Worm (Caenorhabditis elegans) whole organism, late embryonic: ENCODE measurements around the gene F44A2.3.

Experiments
- ama-1 ChIP-seq: fragments of 150-350 bp; optimal IDR thresholded peaks from 2 replicates; lab custom pipeline; 2014
- ceh-6 ChIP-seq: fragments of 200-800 bp; sonication (Bioruptor generic); optimal IDR thresholded peaks from 2 replicates; lab custom pipeline; 2018; ENCODE audit warnings: mild to moderate bottlenecking, missing genetic modification characterization, missing compliant biosample characterization
- ceh-9 ChIP-seq: sonication (generic microtip); optimal IDR thresholded peaks from 2 replicates; lab custom pipeline; 2016; ENCODE audit warnings: mild to moderate bottlenecking, missing genetic modification characterization, inconsistent platforms, missing compliant biosample characterization
- dmd-4 ChIP-seq: sonication (generic microtip); optimal IDR thresholded peaks from 2 replicates; lab custom pipeline; 2016; ENCODE audit warnings: borderline replicate concordance, missing genetic modification characterization, missing compliant biosample characterization
- fkh-10 ChIP-seq: fragments of 150-350 bp; optimal IDR thresholded peaks from 2 replicates; lab custom pipeline; 2014; ENCODE audit warnings: missing biosample characterization, missing genetic modification reagents, missing genetic modification characterization
- gmeb-2 ChIP-seq: sonication (generic microtip); optimal IDR thresholded peaks from 2 replicates; lab custom pipeline; 2016; ENCODE audit warnings: missing genetic modification characterization, inconsistent platforms, missing compliant biosample characterization
- hlh-8 ChIP-seq: sonication (generic microtip); optimal IDR thresholded peaks from 2 replicates; lab custom pipeline; 2016; ENCODE audit warnings: missing genotype, missing genetic modification characterization, missing compliant biosample characterization
- lin-11 ChIP-seq: fragments of 200-800 bp; sonication (Bioruptor generic); optimal IDR thresholded peaks from 2 replicates; lab custom pipeline; 2018; ENCODE audit warnings: mild to moderate bottlenecking, missing genetic modification characterization, missing compliant biosample characterization
- pag-3 ChIP-seq: sonication (generic microtip); optimal IDR thresholded peaks from 2 replicates; lab custom pipeline; 2016; ENCODE audit warnings: missing compliant biosample characterization, missing genetic modification characterization, borderline replicate concordance
- pha-4 ChIP-seq: fragments of 150-350 bp; optimal IDR thresholded peaks from 2 replicates; lab custom pipeline; 2018; ENCODE audit warnings: missing biosample characterization, missing genetic modification reagents, missing genetic modification characterization
- sox-2 ChIP-seq: fragments of 200-800 bp; sonication (Bioruptor generic); IDR thresholded peaks from 2 replicates; pipeline ENCODE4 v1.3.6; 2022; ENCODE audit warnings: missing genetic modification reagents, missing genetic modification characterization, missing compliant biosample characterization
- unc-55 ChIP-seq: sonication (generic microtip); optimal IDR thresholded peaks from 2 replicates; lab custom pipeline; 2017; ENCODE audit warnings: missing biosample characterization, missing genetic modification reagents, missing genetic modification characterization

ce11 chrV:9266399-9266798, 38.8 kb upstream of the F44A2.3 start, which contains the start of gene slc-17.7:
- no peak for TF ChIP-seq fkh-10 (GFP tag; lab: Kevin White, UChicago)
- no peak for TF ChIP-seq ceh-6 (GFP tag; lab: Kevin White, UChicago)
- TF ChIP-seq ceh-9 (tag; lab: Kevin White, UChicago) = no peak
- TF ChIP-seq unc-55 (GFP tag; lab: Kevin White, UChicago) = no peak
- TF ChIP-seq hlh-8 = no peak
- TF ChIP-seq pag-3 (tag; lab: Kevin White, UChicago) = no peak
- no peak for TF ChIP-seq lin-11 (tag; lab: Kevin White, UChicago)
- TF ChIP-seq pha-4 (tag; lab: Kevin White, UChicago) = no peak
- TF ChIP-seq sox-2 = no peak
- TF ChIP-seq gmeb-2 = no peak
- no peak for TF ChIP-seq ama-1 (lab: Kevin White, UChicago)
- no peak for TF ChIP-seq dmd-4 (tag; lab: Kevin White, UChicago)
